Worm (Caenorhabditis elegans) whole organism, late embryonic: ENCODE data around the gene vps-33.2.
A peak's percentile ranks its signal among the peaks of the same experiment; 100 is the strongest.

Experiments used
- C08G9.2 ChIP-seq: sonication (generic microtip); optimal IDR thresholded peaks from 2 replicates; lab custom pipeline; 2016; ENCODE audit warnings: mild to moderate bottlenecking, missing genetic modification characterization, moderate library complexity, missing compliant biosample characterization
- C38D4.7 ChIP-seq: fragments of 200-800 bp; sonication (Bioruptor generic); optimal IDR thresholded peaks from 2 replicates; lab custom pipeline; 2018; ENCODE audit warnings: mild to moderate bottlenecking, missing genetic modification characterization, moderate library complexity, missing compliant biosample characterization
- F13H6.1 ChIP-seq: sonication (generic microtip); optimal IDR thresholded peaks from 2 replicates; lab custom pipeline; 2016; ENCODE audit warnings: missing genetic modification characterization, missing compliant biosample characterization
- K02D7.2 ChIP-seq: sonication (generic microtip); optimal IDR thresholded peaks from 2 replicates; lab custom pipeline; 2017; ENCODE audit warnings: mild to moderate bottlenecking, missing genetic modification characterization, missing compliant biosample characterization
- T23F11.4 ChIP-seq: fragments of 200-800 bp; sonication (Bioruptor generic); optimal IDR thresholded peaks from 2 replicates; lab custom pipeline; 2018; ENCODE audit warnings: mild to moderate bottlenecking, missing genetic modification characterization, missing compliant biosample characterization
- Y22D7AL.16 ChIP-seq: sonication (generic microtip); optimal IDR thresholded peaks from 2 replicates; lab custom pipeline; 2016; ENCODE audit warnings: missing genetic modification characterization, missing compliant biosample characterization
- ceh-2 ChIP-seq: sonication (generic microtip); optimal IDR thresholded peaks from 2 replicates; lab custom pipeline; 2016; ENCODE audit warnings: missing genotype, missing genetic modification characterization, missing compliant biosample characterization
- ceh-22 ChIP-seq: sonication (generic microtip); optimal IDR thresholded peaks from 2 replicates; lab custom pipeline; 2017; ENCODE audit warnings: missing biosample characterization, missing genetic modification characterization
- ceh-30 ChIP-seq: fragments of 150-350 bp; optimal IDR thresholded peaks from 2 replicates; lab custom pipeline; 2014; ENCODE audit warnings: missing biosample characterization, missing genetic modification characterization
- ceh-31 ChIP-seq: sonication (generic microtip); optimal IDR thresholded peaks from 2 replicates; lab custom pipeline; 2016; ENCODE audit warnings: missing genetic modification characterization, missing compliant biosample characterization
- ceh-34 ChIP-seq: sonication (generic microtip); optimal IDR thresholded peaks from 2 replicates; lab custom pipeline; 2016; ENCODE audit warnings: mild to moderate bottlenecking, missing genetic modification characterization, missing compliant biosample characterization
- ceh-48 ChIP-seq: sonication (generic microtip); optimal IDR thresholded peaks from 2 replicates; lab custom pipeline; 2016; ENCODE audit warnings: missing genetic modification characterization, inconsistent platforms, missing compliant biosample characterization
- ceh-6 ChIP-seq: fragments of 200-800 bp; sonication (Bioruptor generic); optimal IDR thresholded peaks from 2 replicates; lab custom pipeline; 2018; ENCODE audit warnings: mild to moderate bottlenecking, missing genetic modification characterization, missing compliant biosample characterization
- ceh-9 ChIP-seq: sonication (generic microtip); optimal IDR thresholded peaks from 2 replicates; lab custom pipeline; 2016; ENCODE audit warnings: mild to moderate bottlenecking, missing genetic modification characterization, inconsistent platforms, missing compliant biosample characterization
- dve-1 ChIP-seq: sonication (generic microtip); optimal IDR thresholded peaks from 2 replicates; lab custom pipeline; 2017; ENCODE audit warnings: antibody characterized with exemption, mild to moderate bottlenecking, missing genetic modification characterization, missing compliant biosample characterization
- elt-4 ChIP-seq: sonication (generic microtip); optimal IDR thresholded peaks from 2 replicates; lab custom pipeline; 2016; ENCODE audit warnings: missing genetic modification characterization, missing compliant biosample characterization
- ets-4 ChIP-seq: sonication (generic microtip); optimal IDR thresholded peaks from 2 replicates; lab custom pipeline; 2016; ENCODE audit warnings: missing genetic modification characterization, missing compliant biosample characterization
- hlh-13 ChIP-seq: fragments of 200-800 bp; sonication (Bioruptor generic); optimal IDR thresholded peaks from 2 replicates; lab custom pipeline; 2018; ENCODE audit warnings: mild to moderate bottlenecking, missing genetic modification characterization, missing compliant biosample characterization
- hlh-6 ChIP-seq: sonication (generic microtip); optimal IDR thresholded peaks from 2 replicates; lab custom pipeline; 2016; ENCODE audit warnings: missing genotype, missing genetic modification characterization, missing compliant biosample characterization
- hlh-8 ChIP-seq: sonication (generic microtip); optimal IDR thresholded peaks from 2 replicates; lab custom pipeline; 2016; ENCODE audit warnings: missing genotype, missing genetic modification characterization, missing compliant biosample characterization
- lim-6 ChIP-seq: sonication (generic microtip); optimal IDR thresholded peaks from 2 replicates; lab custom pipeline; 2016; ENCODE audit warnings: missing genetic modification characterization, missing compliant biosample characterization
- lin-11 ChIP-seq: fragments of 200-800 bp; sonication (Bioruptor generic); optimal IDR thresholded peaks from 2 replicates; lab custom pipeline; 2018; ENCODE audit warnings: mild to moderate bottlenecking, missing genetic modification characterization, missing compliant biosample characterization
- madf-2 ChIP-seq: sonication (generic microtip); optimal IDR thresholded peaks from 2 replicates; lab custom pipeline; 2017; ENCODE audit warnings: missing genetic modification characterization, missing compliant biosample characterization
- nfya-1 ChIP-seq: sonication (generic microtip); optimal IDR thresholded peaks from 2 replicates; lab custom pipeline; 2017; ENCODE audit warnings: missing genetic modification characterization, mild to moderate bottlenecking, missing compliant biosample characterization, antibody characterized with exemption, moderate library complexity
- nhr-11 ChIP-seq: fragments of 150-350 bp; optimal IDR thresholded peaks from 2 replicates; lab custom pipeline; 2014; ENCODE audit warnings: missing biosample characterization, missing genetic modification characterization
- nhr-232 ChIP-seq: sonication (generic microtip); optimal IDR thresholded peaks from 2 replicates; lab custom pipeline; 2016; ENCODE audit warnings: missing genetic modification characterization, missing compliant biosample characterization
- npax-4 ChIP-seq: sonication (generic microtip); optimal IDR thresholded peaks from 2 replicates; lab custom pipeline; 2016; ENCODE audit warnings: missing genetic modification characterization, missing compliant biosample characterization
- odd-2 ChIP-seq: sonication (generic microtip); optimal IDR thresholded peaks from 2 replicates; lab custom pipeline; 2017; ENCODE audit warnings: antibody characterized with exemption, mild to moderate bottlenecking, missing genetic modification characterization, missing compliant biosample characterization
- pag-3 ChIP-seq: sonication (generic microtip); optimal IDR thresholded peaks from 2 replicates; lab custom pipeline; 2016; ENCODE audit warnings: missing compliant biosample characterization, missing genetic modification characterization, borderline replicate concordance
- pax-1 ChIP-seq: fragments of 150-350 bp; optimal IDR thresholded peaks from 2 replicates; lab custom pipeline; 2014; ENCODE audit warnings: missing biosample characterization, missing genetic modification characterization
- pqm-1 ChIP-seq: sonication (generic microtip); optimal IDR thresholded peaks from 2 replicates; lab custom pipeline; 2016; ENCODE audit warnings: missing genetic modification characterization, missing compliant biosample characterization
- pros-1 ChIP-seq: fragments of 150-350 bp; optimal IDR thresholded peaks from 2 replicates; lab custom pipeline; 2014; ENCODE audit warnings: missing biosample characterization, missing genetic modification reagents, missing genetic modification characterization
- ref-2 ChIP-seq: sonication (generic microtip); optimal IDR thresholded peaks from 2 replicates; lab custom pipeline; 2016; ENCODE audit warnings: missing genetic modification characterization, missing compliant biosample characterization
- rnt-1 ChIP-seq: sonication (generic microtip); optimal IDR thresholded peaks from 2 replicates; lab custom pipeline; 2016; ENCODE audit warnings: missing genetic modification characterization, missing compliant biosample characterization
- sox-2 ChIP-seq: fragments of 200-800 bp; sonication (Bioruptor generic); IDR thresholded peaks from 2 replicates; pipeline ENCODE4 v1.3.6; 2022; ENCODE audit warnings: missing genetic modification reagents, missing genetic modification characterization, missing compliant biosample characterization
- sox-4 ChIP-seq: sonication (generic microtip); optimal IDR thresholded peaks from 2 replicates; lab custom pipeline; 2017; ENCODE audit warnings: mild to moderate bottlenecking, missing genetic modification characterization, inconsistent platforms, missing compliant biosample characterization
- tbx-2 ChIP-seq: sonication (generic microtip); optimal IDR thresholded peaks from 2 replicates; lab custom pipeline; 2016; ENCODE audit warnings: missing genetic modification characterization, missing compliant biosample characterization
- unc-3 ChIP-seq, 2 experiments: fragments of 200-800 bp in 1 of 2; sonication (Bioruptor generic) in 1 of 2; sonication (generic microtip) in 1 of 2; conservative IDR thresholded peaks in 1 of 2; optimal IDR thresholded peaks in 1 of 2; 2 replicates each; pipeline versions ENCODE4 v1.3.6 to Lab custom; 2016 to 2022; ENCODE audit warnings: missing compliant biosample characterization in 2 of 2, missing genetic modification characterization in 2 of 2, missing genetic modification reagents in 1 of 2
- unc-42 ChIP-seq: sonication (generic microtip); optimal IDR thresholded peaks from 2 replicates; lab custom pipeline; 2016; ENCODE audit warnings: missing genotype, missing genetic modification characterization, missing compliant biosample characterization
- unc-55 ChIP-seq: sonication (generic microtip); optimal IDR thresholded peaks from 2 replicates; lab custom pipeline; 2017; ENCODE audit warnings: missing biosample characterization, missing genetic modification reagents, missing genetic modification characterization
- zip-5 ChIP-seq: sonication (generic microtip); optimal IDR thresholded peaks from 2 replicates; lab custom pipeline; 2016; ENCODE audit warnings: missing genetic modification characterization, missing compliant biosample characterization
- ztf-16 ChIP-seq: sonication (generic microtip); optimal IDR thresholded peaks from 2 replicates; lab custom pipeline; 2017; ENCODE audit warnings: missing genetic modification characterization, missing compliant biosample characterization

vps-33.2 gene

DNA sequence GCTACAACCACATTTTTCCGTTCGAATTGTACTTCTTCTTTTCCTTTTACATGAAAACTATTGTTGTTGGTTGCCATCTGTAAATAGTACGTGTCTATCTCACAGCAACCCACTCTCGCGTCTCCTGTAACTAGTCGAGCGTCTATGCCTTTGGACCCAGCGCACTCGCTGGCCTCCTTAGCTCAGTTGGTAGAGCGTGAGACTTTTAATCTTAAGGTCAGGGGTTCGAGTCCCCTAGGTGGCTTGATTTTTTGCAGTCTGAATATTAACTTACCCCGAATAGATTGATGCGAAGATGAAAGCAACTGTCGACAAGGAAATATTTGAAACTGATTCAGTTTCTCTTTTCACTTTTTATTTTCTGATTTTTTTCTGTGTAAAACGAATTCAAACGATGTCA, 35.9 kb upstream of the vps-33.2 start, which contains the start of gene mpz-3 (continued):
- TF ChIP-seq nfya-1 (no peak), pqm-1 (tag; lab: Kevin White, UChicago) (no peak), ceh-2 (tag; lab: Kevin White, UChicago) (peak; percentile 2)

DNA sequence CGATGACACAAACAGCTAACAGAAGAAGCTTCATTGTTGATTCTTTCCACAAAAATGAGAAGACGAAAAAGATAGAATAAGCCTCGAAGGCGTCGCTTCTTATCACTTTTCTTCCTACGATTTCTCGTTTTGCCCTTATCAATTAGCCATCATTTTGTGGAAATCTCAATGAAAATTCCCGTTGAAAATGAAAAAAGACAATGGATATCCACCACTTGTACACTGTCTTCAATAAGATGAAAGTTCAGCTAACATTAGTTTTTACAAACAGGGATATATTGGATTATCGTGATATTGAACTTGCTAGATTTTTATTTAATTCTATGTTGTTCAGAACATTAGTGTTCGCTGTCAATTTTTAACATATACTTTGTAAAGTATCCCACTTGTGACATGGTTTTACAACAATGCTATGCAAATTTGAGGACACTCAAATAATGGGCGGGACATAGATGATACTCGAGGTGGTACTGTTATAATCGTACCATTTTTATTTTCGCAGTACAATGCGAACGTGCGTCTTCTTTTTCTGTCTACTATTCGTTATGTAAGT, 34.3 kb upstream of the vps-33.2 start, which contains the start of the genes F18C5.5 and F18C5.9:
Gene F18C5.5, minus strand, starts transcription at position 101 of the 553 bp plus-strand sequence.
Gene F18C5.9, plus strand, starts transcription at position 503 of the 553 bp plus-strand sequence.
- TF ChIP-seq pqm-1 (tag; lab: Kevin White, UChicago) (no peak), ceh-22 (tag; lab: Kevin White, UChicago) (no peak), nfya-1 (no peak), ztf-16 (no peak), unc-42 (tag; lab: Kevin White, UChicago) (no peak), dve-1 (tag; lab: Kevin White, UChicago) (no peak), lin-11 (tag; lab: Kevin White, UChicago) (no peak), pax-1 (tag; lab: Kevin White, UChicago) (no peak), K02D7.2 (tag; lab: Kevin White, UChicago) (no peak), elt-4 (tag; lab: Kevin White, UChicago) (no peak), ceh-48 (no peak), hlh-6 (tag; lab: Kevin White, UChicago) (no peak), ceh-2 (tag; lab: Kevin White, UChicago) (no peak), nhr-11 (tag; lab: Kevin White, UChicago) (no peak), ceh-34 (tag; lab: Kevin White, UChicago) (no peak), odd-2 (tag; lab: Kevin White, UChicago) (no peak), C38D4.7 (GFP tag; lab: Kevin White, UChicago) (no peak), pag-3 (no peak), ceh-30 (tag; lab: Kevin White, UChicago) (no peak), zip-5 (tag; lab: Kevin White, UChicago) (no peak)

DNA sequence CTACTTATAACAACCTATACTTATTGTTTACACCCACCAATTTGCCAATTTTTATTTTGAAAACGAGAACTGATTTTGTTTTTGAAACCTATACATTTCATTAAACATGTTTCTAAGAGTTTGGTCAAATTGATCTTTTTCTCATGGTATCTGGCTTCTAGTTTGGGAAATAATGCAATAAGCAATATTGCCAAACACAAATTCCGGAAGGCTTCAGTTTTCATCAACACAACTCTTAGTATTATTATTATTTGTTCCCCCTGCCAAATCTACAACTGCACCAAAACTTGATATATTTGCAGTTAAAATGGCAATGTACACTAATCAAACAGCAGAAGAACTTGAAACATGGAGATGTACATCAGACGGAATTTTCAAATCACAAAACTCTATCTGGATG, 32.3 kb upstream of the vps-33.2 start, which contains the start of gene sra-27:
Gene sra-27, plus strand, starts transcription at position 301 of the 400 bp plus-strand sequence.
- TF ChIP-seq lim-6 (tag; lab: Kevin White, UChicago) (no peak), C38D4.7 (GFP tag; lab: Kevin White, UChicago) (no peak), C08G9.2 (tag; lab: Kevin White, UChicago) (no peak), madf-2 (tag; lab: Kevin White, UChicago) (no peak), rnt-1 (tag; lab: Kevin White, UChicago) (no peak), nhr-232 (tag; lab: Kevin White, UChicago) (no peak), ceh-6 (GFP tag; lab: Kevin White, UChicago) (no peak), unc-3 (GFP tag; conservative IDR thresholded peaks at IDR 0.05; lab: Robert Waterston, UW) (no peak), unc-3 (tag; optimal IDR thresholded peaks at IDR 0.05; lab: Kevin White, UChicago) (no peak), elt-4 (tag; lab: Kevin White, UChicago) (no peak), sox-2 (GFP tag; lab: Robert Waterston, UW) (no peak), nfya-1 (no peak), ref-2 (tag; lab: Kevin White, UChicago) (no peak), hlh-13 (no peak), sox-4 (tag; lab: Kevin White, UChicago) (no peak), ceh-9 (tag; lab: Kevin White, UChicago) (no peak)

DNA sequence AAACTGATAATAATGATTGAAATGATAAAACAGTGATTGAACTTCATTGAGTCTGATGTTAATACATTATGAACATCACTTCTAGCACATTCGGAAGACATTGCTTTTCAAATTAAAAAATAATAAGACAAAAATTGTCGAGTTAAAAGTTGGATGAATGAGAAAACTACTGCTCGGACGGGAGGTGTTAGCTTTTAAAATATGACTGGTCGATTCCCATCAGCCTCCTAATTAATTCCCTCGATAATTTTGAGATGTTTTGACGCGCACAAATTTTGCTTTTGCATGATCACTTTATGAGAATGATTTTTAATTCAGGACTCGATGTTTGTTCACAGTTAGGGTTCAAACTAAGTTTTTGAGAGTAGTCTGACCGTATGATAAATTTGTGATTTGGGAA, 27.3 kb upstream of the vps-33.2 start, which contains the start of gene sra-28:
Gene sra-28, minus strand, starts transcription at position 101 of the 400 bp plus-strand sequence.
- TF ChIP-seq dve-1 (tag; lab: Kevin White, UChicago) = no peak
- TF ChIP-seq K02D7.2 (tag; lab: Kevin White, UChicago) = no peak
- no peak for TF ChIP-seq nhr-11 (tag; lab: Kevin White, UChicago)
- no peak for TF ChIP-seq C38D4.7 (GFP tag; lab: Kevin White, UChicago)
- no peak for TF ChIP-seq npax-4
- no peak for TF ChIP-seq ceh-22 (tag; lab: Kevin White, UChicago)
- no peak for TF ChIP-seq T23F11.4
- TF ChIP-seq nfya-1 = no peak
- TF ChIP-seq ets-4 = no peak
- TF ChIP-seq tbx-2 (tag; lab: Kevin White, UChicago) = no peak
- no peak for TF ChIP-seq unc-55 (GFP tag; lab: Kevin White, UChicago)
- TF ChIP-seq ceh-31 (tag; lab: Kevin White, UChicago) = no peak
- TF ChIP-seq hlh-8 (tag; lab: Kevin White, UChicago) = no peak
- TF ChIP-seq F13H6.1 (tag; lab: Kevin White, UChicago) = no peak
- TF ChIP-seq zip-5 (tag; lab: Kevin White, UChicago) = no peak
- no peak for TF ChIP-seq pros-1 (tag; lab: Kevin White, UChicago)
- TF ChIP-seq Y22D7AL.16 (tag; lab: Kevin White, UChicago) = no peak
- TF ChIP-seq nhr-232 (tag; lab: Kevin White, UChicago) = no peak
